Worm (Caenorhabditis elegans): ENCODE measurements around the gene str-247.

DNA sequence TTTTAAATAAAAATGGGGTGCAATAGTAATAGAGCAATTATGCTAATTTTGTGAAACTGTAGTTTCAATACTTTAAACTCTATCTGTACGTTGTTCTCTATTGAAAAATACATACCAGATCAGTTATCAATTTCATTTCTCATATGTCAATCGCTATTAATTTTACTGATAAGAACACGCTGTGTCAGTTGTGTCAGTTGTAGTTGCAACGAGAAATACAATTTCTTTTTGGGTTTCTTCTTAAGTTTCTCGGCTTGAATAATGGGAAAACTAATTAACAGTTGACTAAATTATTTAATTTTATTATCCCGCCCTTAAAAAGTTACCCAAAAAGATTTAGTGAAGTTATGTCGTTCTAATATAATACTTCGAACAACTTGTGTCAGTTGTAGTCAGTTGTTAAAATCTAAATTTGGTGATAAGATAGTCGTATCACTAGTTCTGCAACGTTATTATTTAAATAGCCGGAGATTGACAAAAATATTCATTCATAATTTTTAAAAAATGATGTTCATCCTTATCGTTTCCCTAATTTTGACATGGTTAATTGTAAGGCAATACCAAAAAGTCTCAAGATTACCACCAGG is 17.9 kb upstream of the str-247 start, which contains the start of gene cyp-35A5:
- no peak for TF ChIP-seq ref-2 (tag; optimal IDR thresholded peaks at IDR 0.05)
- TF ChIP-seq sox-2 (GFP tag; IDR thresholded peaks at IDR 0.05): no peak
- TF ChIP-seq dve-1 (tag; optimal IDR thresholded peaks at IDR 0.05): no peak
- TF ChIP-seq unc-3 (GFP tag; conservative IDR thresholded peaks at IDR 0.05): no peak
- TF ChIP-seq unc-3 (tag; optimal IDR thresholded peaks at IDR 0.05): no peak
- TF ChIP-seq ceh-31 (tag; optimal IDR thresholded peaks at IDR 0.05): no peak
- TF ChIP-seq fax-1 (tag; optimal IDR thresholded peaks at IDR 0.05): no peak
- TF ChIP-seq madf-2 (tag; optimal IDR thresholded peaks at IDR 0.05): no peak
- TF ChIP-seq ceh-45 (GFP tag; IDR thresholded peaks at IDR 0.05): no peak

Measured in whole organism, late embryonic.